Worm (Caenorhabditis elegans): ENCODE results near the gene spl-1.

spl-1 gene

ce11 chrIV:383135-383731 is at the start of gene spl-1:
Gene spl-1 (minus strand): TSS chrIV:383185.
- TF ChIP-seq pes-1 (GFP tag; IDR thresholded peaks at IDR 0.05) (no peak), scrt-1 (GFP tag; IDR thresholded peaks at IDR 0.05) (no peak), sea-1 (GFP tag; conservative IDR thresholded peaks at IDR 0.05) (no peak), tra-4 (tag; optimal IDR thresholded peaks at IDR 0.05) (no peak), tbx-11 (GFP tag; IDR thresholded peaks at IDR 0.05) (no peak), F13C5.2 (tag; optimal IDR thresholded peaks at IDR 0.05) (no peak), tbx-37 (GFP tag; conservative IDR thresholded peaks at IDR 0.05) (no peak), hnd-1 (tag; optimal IDR thresholded peaks at IDR 0.05) (no peak), ets-7 (tag; optimal IDR thresholded peaks at IDR 0.05) (no peak), aly-1 (tag; optimal IDR thresholded peaks at IDR 0.05) (no peak), hmbx-1 (tag; optimal IDR thresholded peaks at IDR 0.05) (no peak), hmg-4 (GFP tag; optimal IDR thresholded peaks at IDR 0.05) (no peak), B0310.2 (tag; optimal IDR thresholded peaks at IDR 0.05) (no peak), flt-1 (GFP tag; IDR thresholded peaks at IDR 0.05) (no peak), ama-1 (optimal IDR thresholded peaks at IDR 0.05) (no peak), ceh-36 (tag; optimal IDR thresholded peaks at IDR 0.05) (no peak), ceh-13 (GFP tag; optimal IDR thresholded peaks at IDR 0.05) (no peak)

ce11 chrIV:428869-429268 is 45.9 kb upstream of the spl-1 start, which contains the start of gene Y66H1A.5:
Gene Y66H1A.5 (minus strand): TSS chrIV:429133.
- TF ChIP-seq tbx-11 (GFP tag; IDR thresholded peaks at IDR 0.05), result no peak
- no peak for TF ChIP-seq sea-1 (GFP tag; conservative IDR thresholded peaks at IDR 0.05)

ce11 chrIV:427100-427908 is 44.3 kb upstream of the spl-1 start:
- TF ChIP-seq hnd-1 (tag; optimal IDR thresholded peaks at IDR 0.05), result no peak
- TF ChIP-seq pes-1 (GFP tag; IDR thresholded peaks at IDR 0.05), result 0 out of 2 replicates have a peak, but pooled peaks have one; percentile 17

- TF ChIP-seq ceh-13 (GFP tag; optimal IDR thresholded peaks at IDR 0.05), result no peak
These were observed 43.6 kb upstream of the spl-1 start for ce11 chrIV:426597-426996.

- TF ChIP-seq tbx-11 (GFP tag; IDR thresholded peaks at IDR 0.05) (no peak), ets-7 (tag; optimal IDR thresholded peaks at IDR 0.05) (no peak), scrt-1 (GFP tag; IDR thresholded peaks at IDR 0.05) (no peak)
These were observed 43.0 kb upstream of the spl-1 start, which contains the start of gene garr-1 for ce11 chrIV:425995-426394. Gene garr-1 (plus strand): TSS chrIV:426168.

ce11 chrIV:425546-425945 is 42.6 kb upstream of the spl-1 start:
- TF ChIP-seq aly-1 (tag; optimal IDR thresholded peaks at IDR 0.05), result no peak
- no peak for TF ChIP-seq hmg-4 (GFP tag; optimal IDR thresholded peaks at IDR 0.05)
- no peak for TF ChIP-seq scrt-1 (GFP tag; IDR thresholded peaks at IDR 0.05)
- TF ChIP-seq F13C5.2 (tag; optimal IDR thresholded peaks at IDR 0.05), result no peak
- TF ChIP-seq tra-4 (tag; optimal IDR thresholded peaks at IDR 0.05), result no peak
- TF ChIP-seq ceh-36 (tag; optimal IDR thresholded peaks at IDR 0.05), result no peak
- TF ChIP-seq ceh-13 (GFP tag; optimal IDR thresholded peaks at IDR 0.05), result no peak
- no peak for TF ChIP-seq hnd-1 (tag; optimal IDR thresholded peaks at IDR 0.05)

- peak; percentile 74 for TF ChIP-seq ceh-36 (tag; optimal IDR thresholded peaks at IDR 0.05)
- TF ChIP-seq ceh-13 (GFP tag; optimal IDR thresholded peaks at IDR 0.05), result no peak
These were observed 42.1 kb upstream of the spl-1 start, which contains the start of gene daf-18 for ce11 chrIV:425052-425451. Gene daf-18 (minus strand): TSS chrIV:425177.

- no peak for TF ChIP-seq B0310.2 (tag; optimal IDR thresholded peaks at IDR 0.05)
- no peak for TF ChIP-seq sea-1 (GFP tag; conservative IDR thresholded peaks at IDR 0.05)
- no peak for TF ChIP-seq F13C5.2 (tag; optimal IDR thresholded peaks at IDR 0.05)
- no peak for TF ChIP-seq ets-7 (tag; optimal IDR thresholded peaks at IDR 0.05)
- no peak for TF ChIP-seq ama-1 (optimal IDR thresholded peaks at IDR 0.05)
- no peak for TF ChIP-seq ceh-36 (tag; optimal IDR thresholded peaks at IDR 0.05)
- no peak for TF ChIP-seq aly-1 (tag; optimal IDR thresholded peaks at IDR 0.05)
- no peak for TF ChIP-seq tra-4 (tag; optimal IDR thresholded peaks at IDR 0.05)
- TF ChIP-seq tbx-37 (GFP tag; conservative IDR thresholded peaks at IDR 0.05), result no peak
These were observed 39.1 kb upstream of the spl-1 start for ce11 chrIV:422112-422511.

- no peak for TF ChIP-seq hmg-4 (GFP tag; optimal IDR thresholded peaks at IDR 0.05)
- no peak for TF ChIP-seq ceh-13 (GFP tag; optimal IDR thresholded peaks at IDR 0.05)
- TF ChIP-seq sea-1 (GFP tag; conservative IDR thresholded peaks at IDR 0.05), result no peak
- TF ChIP-seq tbx-37 (GFP tag; conservative IDR thresholded peaks at IDR 0.05), result no peak
- no peak for TF ChIP-seq ceh-36 (tag; optimal IDR thresholded peaks at IDR 0.05)
- TF ChIP-seq hnd-1 (tag; optimal IDR thresholded peaks at IDR 0.05), result no peak
- TF ChIP-seq B0310.2 (tag; optimal IDR thresholded peaks at IDR 0.05), result no peak
- TF ChIP-seq flt-1 (GFP tag; IDR thresholded peaks at IDR 0.05), result no peak
- TF ChIP-seq ets-7 (tag; optimal IDR thresholded peaks at IDR 0.05), result no peak
- no peak for TF ChIP-seq F13C5.2 (tag; optimal IDR thresholded peaks at IDR 0.05)
- TF ChIP-seq aly-1 (tag; optimal IDR thresholded peaks at IDR 0.05), result no peak
- no peak for TF ChIP-seq tbx-11 (GFP tag; IDR thresholded peaks at IDR 0.05)
- TF ChIP-seq hmbx-1 (tag; optimal IDR thresholded peaks at IDR 0.05), result no peak
- no peak for TF ChIP-seq scrt-1 (GFP tag; IDR thresholded peaks at IDR 0.05)
- no peak for TF ChIP-seq pes-1 (GFP tag; IDR thresholded peaks at IDR 0.05)
- TF ChIP-seq tra-4 (tag; optimal IDR thresholded peaks at IDR 0.05), result no peak
- TF ChIP-seq ama-1 (optimal IDR thresholded peaks at IDR 0.05), result no peak
These were observed 37.7 kb upstream of the spl-1 start for ce11 chrIV:420686-421085.

Data from whole organism, early embryonic.